Fruit fly (Drosophila melanogaster) whole organism, embryonic: ENCODE measurements around the gene CG17207.
A peak's percentile ranks its signal among the peaks of the same experiment; 100 is the strongest.

Source experiments
- ATbp ChIP-seq: fragments of 200-800 bp; sonication (Bioruptor generic); optimal IDR thresholded peaks from 2 replicates; lab custom pipeline; 2017; ENCODE audit warnings: missing biosample characterization, mild to moderate bottlenecking, missing genetic modification characterization, missing genetic modification reagents
- Aef1 ChIP-seq: fragments of 200-800 bp; sonication (Bioruptor generic); IDR thresholded peaks from 3 replicates; pipeline ENCODE4 v1.3.6; 2022; ENCODE audit warnings: missing biosample characterization, missing genetic modification characterization
- Awh ChIP-seq: fragments of 200-800 bp; sonication (Bioruptor generic); IDR thresholded peaks from 2 replicates; pipeline ENCODE4, ENCODE4 v1.3.6; 2022; ENCODE audit warnings: missing biosample characterization, missing genetic modification characterization
- CG11456 ChIP-seq: fragments of 200-800 bp; sonication (Bioruptor generic); IDR thresholded peaks from 3 replicates; pipeline ENCODE4 v1.3.6; 2022; ENCODE audit warnings: missing biosample characterization, missing genetic modification characterization
- CG12299 ChIP-seq: fragments of 200-800 bp; sonication (Bioruptor generic); optimal IDR thresholded peaks from 2 replicates; lab custom pipeline; 2018; ENCODE audit warnings: missing biosample characterization, mild to moderate bottlenecking, missing genetic modification characterization
- CG12659 ChIP-seq: fragments of 200-800 bp; sonication (Bioruptor generic); optimal IDR thresholded peaks from 3 replicates; lab custom pipeline; 2017; ENCODE audit warnings: mild to moderate bottlenecking, missing biosample characterization, missing genetic modification reagents, missing genetic modification characterization
- CG13287 ChIP-seq: fragments of 200-800 bp; sonication (Bioruptor generic); IDR thresholded peaks from 2 replicates; pipeline ENCODE4 v1.3.6; 2022; ENCODE audit warnings: missing biosample characterization, missing genetic modification characterization; ENCODE audit not compliant: partially characterized antibody
- CG13296 ChIP-seq: fragments of 200-800 bp; sonication (Bioruptor generic); optimal IDR thresholded peaks from 3 replicates; lab custom pipeline; 2018; ENCODE audit warnings: missing biosample characterization, mild to moderate bottlenecking, missing genetic modification characterization
- CG33557 ChIP-seq: fragments of 200-800 bp; sonication (Bioruptor generic); optimal IDR thresholded peaks from 2 replicates; lab custom pipeline; 2019; ENCODE audit warnings: missing biosample characterization, mild to moderate bottlenecking, missing genetic modification characterization, moderate library complexity
- CG42726 ChIP-seq: fragments of 200-800 bp; sonication (Bioruptor generic); IDR thresholded peaks from 2 replicates; pipeline ENCODE4 v1.3.6; 2022; ENCODE audit warnings: missing biosample characterization, missing genetic modification characterization; ENCODE audit not compliant: partially characterized antibody
- CG4360 ChIP-seq: fragments of 200-800 bp; sonication (Bioruptor generic); IDR thresholded peaks from 2 replicates; pipeline ENCODE4 v1.3.6; 2022; ENCODE audit warnings: missing biosample characterization, missing genetic modification characterization
- CG5245 ChIP-seq: fragments of 200-800 bp; sonication (Bioruptor generic); optimal IDR thresholded peaks from 3 replicates; lab custom pipeline; 2016; ENCODE audit warnings: missing biosample characterization, missing genetic modification characterization
- Camta ChIP-seq: fragments of 200-800 bp; sonication (Bioruptor generic); optimal IDR thresholded peaks from 2 replicates; lab custom pipeline; 2016; ENCODE audit warnings: missing biosample characterization, missing genetic modification characterization
- Dad ChIP-seq: fragments of 200-800 bp; sonication (Bioruptor generic); optimal IDR thresholded peaks from 3 replicates; lab custom pipeline; 2016; ENCODE audit warnings: missing biosample characterization, missing genetic modification characterization
- Dll ChIP-seq: fragments of 200-800 bp; sonication (Bioruptor generic); IDR thresholded peaks from 4 replicates; pipeline ENCODE4 v1.3.6; 2022; ENCODE audit warnings: missing biosample characterization, missing genetic modification characterization; ENCODE audit not compliant: partially characterized antibody
- Ets65A ChIP-seq: fragments of 200-800 bp; sonication (Bioruptor generic); peaks from one replicate; lab custom pipeline; 2016; ENCODE audit warnings: missing biosample characterization, missing genetic modification characterization
- GATAe ChIP-seq: fragments of 200-800 bp; sonication (Bioruptor generic); conservative IDR thresholded peaks from 2 replicates; pipeline ENCODE4 v1.3.6; 2022; ENCODE audit warnings: missing biosample characterization, missing genetic modification characterization
- HLHmδ ChIP-seq: fragments of 200-800 bp; sonication (Bioruptor generic); optimal IDR thresholded peaks from 2 replicates; lab custom pipeline; 2018; ENCODE audit warnings: missing biosample characterization, mild to moderate bottlenecking, missing genetic modification characterization, moderate library complexity
- HmgZ ChIP-seq: fragments of 200-800 bp; sonication (Bioruptor generic); optimal IDR thresholded peaks from 2 replicates; lab custom pipeline; 2018; ENCODE audit warnings: missing biosample characterization, mild to moderate bottlenecking, missing genetic modification characterization
- Kr ChIP-seq: fragments of 200-800 bp; sonication (Bioruptor generic); optimal IDR thresholded peaks from 2 replicates; lab custom pipeline; 2017; ENCODE audit warnings: missing biosample characterization, mild to moderate bottlenecking, missing genetic modification characterization
- Med ChIP-seq: fragments of 200-800 bp; sonication (Bioruptor generic); peaks from one replicate; lab custom pipeline; 2016; ENCODE audit warnings: missing biosample characterization, missing genetic modification characterization, mild to moderate bottlenecking, inconsistent platforms, moderate library complexity
- Mes4 ChIP-seq: fragments of 200-800 bp; sonication (Bioruptor generic); optimal IDR thresholded peaks from 2 replicates; lab custom pipeline; 2016; ENCODE audit warnings: missing biosample characterization, missing genetic modification characterization
- Neu2 ChIP-seq: fragments of 200-800 bp; sonication (Bioruptor generic); optimal IDR thresholded peaks from 3 replicates; lab custom pipeline; 2016; ENCODE audit warnings: missing biosample characterization, missing genetic modification characterization, borderline replicate concordance
- Nf-YB ChIP-seq: fragments of 200-800 bp; sonication (Bioruptor generic); optimal IDR thresholded peaks from 3 replicates; lab custom pipeline; 2019; ENCODE audit warnings: missing biosample characterization, mild to moderate bottlenecking, missing genetic modification characterization, moderate library complexity
- Oli ChIP-seq: fragments of 200-800 bp; sonication (Bioruptor generic); optimal IDR thresholded peaks from 2 replicates; lab custom pipeline; 2018; ENCODE audit warnings: missing biosample characterization, mild to moderate bottlenecking, missing genetic modification characterization, moderate library complexity
- Opbp ChIP-seq: fragments of 200-800 bp; sonication (Bioruptor generic); IDR thresholded peaks from 3 replicates; pipeline ENCODE4 v1.3.6; 2022; ENCODE audit warnings: missing biosample characterization, missing genetic modification characterization; ENCODE audit not compliant: partially characterized antibody
- Stat92E ChIP-seq, 3 experiments: fragments of >200 bp in 2 of 3; fragments of 200-800 bp in 1 of 3; sonication (Bioruptor generic) in 1 of 3; optimal IDR thresholded peaks; 2 replicates each; lab custom pipeline; 2017 to 2019; ENCODE audit warnings: missing biosample characterization in 3 of 3, missing genetic modification characterization in 3 of 3, mild to moderate bottlenecking in 1 of 3, moderate library complexity in 1 of 3
- TFAM ChIP-seq: fragments of 200-800 bp; sonication (Bioruptor generic); optimal IDR thresholded peaks from 2 replicates; lab custom pipeline; 2017; ENCODE audit warnings: missing biosample characterization, missing genetic modification characterization, inconsistent platforms
- cas ChIP-seq: fragments of 200-800 bp; sonication (Bioruptor generic); IDR thresholded peaks from 2 replicates; pipeline ENCODE4 v1.3.6; 2022; ENCODE audit warnings: missing biosample characterization, missing genetic modification characterization
- cg ChIP-seq: fragments of 200-800 bp; sonication (Bioruptor generic); optimal IDR thresholded peaks from 3 replicates; lab custom pipeline; 2019; ENCODE audit warnings: missing biosample characterization, mild to moderate bottlenecking, missing genetic modification characterization, moderate library complexity
- chm ChIP-seq: fragments of 200-800 bp; sonication (Bioruptor generic); IDR thresholded peaks from 2 replicates; pipeline ENCODE4 v1.3.6; 2022; ENCODE audit warnings: missing biosample characterization, missing genetic modification characterization
- danr ChIP-seq: fragments of 200-800 bp; sonication (Bioruptor generic); IDR thresholded peaks from 2 replicates; pipeline ENCODE4 v1.3.6; 2022; ENCODE audit warnings: missing biosample characterization, missing genetic modification characterization
- dmrt99B ChIP-seq: fragments of 200-800 bp; sonication (Bioruptor generic); optimal IDR thresholded peaks from 2 replicates; lab custom pipeline; 2018; ENCODE audit warnings: missing biosample characterization, mild to moderate bottlenecking, missing genetic modification characterization, moderate library complexity
- ewg ChIP-seq: fragments of 200-800 bp; sonication (Bioruptor generic); optimal IDR thresholded peaks from 3 replicates; lab custom pipeline; 2017; ENCODE audit warnings: mild to moderate bottlenecking, missing biosample characterization, missing genetic modification reagents, missing genetic modification characterization
- gce ChIP-seq: fragments of 200-800 bp; sonication (Bioruptor generic); IDR thresholded peaks from 3 replicates; pipeline ENCODE4 v1.3.6; 2022; ENCODE audit warnings: missing biosample characterization, missing genetic modification characterization
- lov ChIP-seq, 2 experiments: fragments of 200-800 bp in 1 of 2; fragments of >200 bp in 1 of 2; sonication (Bioruptor generic) in 1 of 2; IDR thresholded peaks in 1 of 2; optimal IDR thresholded peaks in 1 of 2; 2 replicates in 1 of 2; 3 replicates in 1 of 2; pipeline versions ENCODE4 v1.3.6 to Lab custom; 2017 to 2022; ENCODE audit warnings: missing biosample characterization in 1 of 2, missing genetic modification characterization in 1 of 2
- nau ChIP-seq: fragments of 200-800 bp; sonication (Bioruptor generic); optimal IDR thresholded peaks from 3 replicates; lab custom pipeline; 2017; ENCODE audit warnings: missing biosample characterization, mild to moderate bottlenecking, missing genetic modification characterization, missing genetic modification reagents
- nmo ChIP-seq: fragments of 200-800 bp; sonication (Bioruptor generic); optimal IDR thresholded peaks from 2 replicates; lab custom pipeline; 2018; ENCODE audit warnings: missing biosample characterization, mild to moderate bottlenecking, missing genetic modification characterization, moderate library complexity
- org-1 ChIP-seq: fragments of 200-800 bp; sonication (Bioruptor generic); optimal IDR thresholded peaks from 2 replicates; lab custom pipeline; 2017; ENCODE audit warnings: missing biosample characterization, missing genetic modification characterization
- sd ChIP-seq: fragments of 200-800 bp; sonication (Bioruptor generic); optimal IDR thresholded peaks from 3 replicates; lab custom pipeline; 2018; ENCODE audit warnings: missing biosample characterization, mild to moderate bottlenecking, missing genetic modification characterization, moderate library complexity
- sens ChIP-seq: fragments of 200-800 bp; sonication (Bioruptor generic); peaks from one replicate; lab custom pipeline; 2016; ENCODE audit warnings: missing biosample characterization, missing genetic modification characterization
- shn ChIP-seq: fragments of 200-800 bp; sonication (Bioruptor generic); optimal IDR thresholded peaks from 3 replicates; lab custom pipeline; 2016; ENCODE audit warnings: missing biosample characterization, missing genetic modification characterization
- sima ChIP-seq: fragments of 200-800 bp; sonication (Bioruptor generic); optimal IDR thresholded peaks from 2 replicates; lab custom pipeline; 2016; ENCODE audit warnings: missing biosample characterization, missing genetic modification characterization
- sisA ChIP-seq: fragments of 200-800 bp; sonication (Bioruptor generic); IDR thresholded peaks from 2 replicates; pipeline ENCODE4 v1.3.6; 2022; ENCODE audit warnings: missing biosample characterization, missing genetic modification characterization
- stc ChIP-seq: fragments of 200-800 bp; sonication (Bioruptor generic); IDR thresholded peaks from 2 replicates; pipeline ENCODE4 v1.3.6; 2022; ENCODE audit warnings: missing biosample characterization, missing genetic modification characterization
- tll ChIP-seq, 2 experiments: fragments of 200-800 bp in 1 of 2; fragments of >200 bp in 1 of 2; sonication (Bioruptor generic) in 1 of 2; optimal IDR thresholded peaks; 2 replicates each; lab custom pipeline; 2017 to 2019; ENCODE audit warnings: missing biosample characterization in 2 of 2, missing genetic modification characterization in 2 of 2, mild to moderate bottlenecking in 1 of 2, moderate library complexity in 1 of 2
- usp ChIP-seq: fragments of >200 bp; optimal IDR thresholded peaks from 2 replicates; lab custom pipeline; 2017; ENCODE audit warnings: missing biosample characterization, missing genetic modification characterization
- vnd ChIP-seq: fragments of 200-800 bp; sonication (Bioruptor generic); IDR thresholded peaks from 3 replicates; pipeline ENCODE4 v1.3.6; 2022; ENCODE audit warnings: missing biosample characterization, missing genetic modification characterization; ENCODE audit not compliant: partially characterized antibody

The CG17207 gene

DNA sequence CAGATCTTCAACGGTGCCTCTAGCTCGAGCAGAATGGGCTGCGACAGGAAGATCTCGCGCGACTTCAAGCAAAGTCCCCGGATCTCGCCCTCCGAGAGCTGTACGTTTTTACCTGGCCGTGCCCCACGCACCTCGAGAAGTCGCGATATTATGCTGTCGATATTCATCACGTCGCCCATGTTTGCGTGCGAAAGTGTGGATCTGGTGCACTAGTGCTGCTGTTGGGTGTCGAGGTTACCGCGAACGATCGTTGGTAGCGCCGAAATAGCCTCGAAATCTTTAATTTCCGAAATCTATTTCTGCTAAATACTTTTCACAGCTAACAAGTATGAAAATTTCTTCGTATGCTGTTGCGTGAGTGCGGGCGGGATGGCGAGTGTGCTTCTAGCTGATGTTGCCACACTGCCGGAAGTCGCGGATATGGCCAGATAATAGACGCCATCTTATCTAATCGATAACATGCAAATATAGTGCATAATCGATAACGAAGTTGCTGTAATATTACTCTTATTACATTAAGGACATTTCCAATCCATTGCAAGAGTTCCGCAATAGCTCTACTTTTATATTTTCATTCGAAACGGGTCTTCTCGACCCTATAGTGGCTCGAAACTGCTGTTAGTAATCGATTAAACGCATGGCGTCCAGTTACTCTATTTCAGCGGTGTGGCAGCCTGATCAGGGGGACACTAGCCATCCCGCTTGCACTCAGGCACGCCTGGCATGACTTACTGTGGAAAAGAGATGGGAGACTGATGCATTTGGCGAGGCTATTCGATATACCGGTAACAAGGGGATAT lies 13.2 kb downstream of the CG17207 start, which contains the start of gene Pp1-87B (continued):
- no peak; the same call in 1 of the 2 replicates for TF ChIP-seq CG42726 (GFP tag; lab: Robert Waterston, UW)
- TF ChIP-seq TFAM (GFP tag; lab: Kevin White, UChicago) = no peak
- TF ChIP-seq Neu2 (GFP tag; lab: Kevin White, UChicago) = no peak
- TF ChIP-seq Kr (GFP tag; lab: Kevin White, UChicago) = no peak
- no peak for TF ChIP-seq nau (GFP tag; lab: Kevin White, UChicago)
- no peak for TF ChIP-seq CG13287 (GFP tag; lab: Robert Waterston, UW)
- TF ChIP-seq CG12299 (tag; lab: Kevin White, UChicago) = no peak
- TF ChIP-seq cg = no peak
- TF ChIP-seq stc (GFP tag; lab: Robert Waterston, UW) = no peak
- TF ChIP-seq CG13296 (GFP tag; lab: Kevin White, UChicago) = no peak
- TF ChIP-seq sisA (GFP tag; lab: Robert Waterston, UW) = no peak
- no peak for TF ChIP-seq CG5245 (GFP tag; lab: Kevin White, UChicago)
- no peak for TF ChIP-seq Mes4
- TF ChIP-seq dmrt99B (tag; lab: Kevin White, UChicago) = no peak
- TF ChIP-seq gce (GFP tag; lab: Robert Waterston, UW) = no peak
- TF ChIP-seq sima (GFP tag; lab: Kevin White, UChicago) = no peak
- TF ChIP-seq lov (optimal IDR thresholded peaks at IDR 0.05; lab: Kevin White, UChicago) = no peak
- TF ChIP-seq lov (GFP tag; IDR thresholded peaks at IDR 0.05; lab: Robert Waterston, UW) = no peak
- TF ChIP-seq Aef1 = no peak
- TF ChIP-seq ATbp (GFP tag; lab: Kevin White, UChicago) = no peak
- TF ChIP-seq Awh (GFP tag; lab: Robert Waterston, UW) = no peak
- no peak for TF ChIP-seq CG33557 (GFP tag; lab: Kevin White, UChicago)
- no peak for TF ChIP-seq ewg (GFP tag; lab: Kevin White, UChicago)
- no peak for TF ChIP-seq sd (tag; lab: Kevin White, UChicago)
- peak; percentile 26 for TF ChIP-seq shn (GFP tag; lab: Kevin White, UChicago)
- TF ChIP-seq Dll = 0 out of 4 replicates have a peak, but pooled peaks have one; percentile 23
- no peak for TF ChIP-seq CG11456 (GFP tag; lab: Robert Waterston, UW)
- peak; percentile 13 for TF ChIP-seq Camta (GFP tag; lab: Kevin White, UChicago)
- TF ChIP-seq sens = no peak
- peak; percentile 72 for TF ChIP-seq nmo
- TF ChIP-seq chm (GFP tag; lab: Robert Waterston, UW) = 0 out of 2 replicates have a peak, but pooled peaks have one; percentile 52
- no peak for TF ChIP-seq CG4360 (GFP tag; lab: Robert Waterston, UW)
- no peak for TF ChIP-seq usp
- peak; percentile 37 for TF ChIP-seq HmgZ (tag; lab: Kevin White, UChicago)
- TF ChIP-seq Dad (GFP tag; lab: Kevin White, UChicago) = no peak
- no peak for TF ChIP-seq danr (GFP tag; lab: Robert Waterston, UW)
- no peak for TF ChIP-seq GATAe
- TF ChIP-seq Med (GFP tag; lab: Kevin White, UChicago) = peak; percentile 76
- TF ChIP-seq HLHmδ (GFP tag; lab: Kevin White, UChicago) = peak; percentile 61
- TF ChIP-seq Stat92E (GFP tag; optimal IDR thresholded peaks at IDR 0.05; lab: Kevin White, UChicago) = peak in 1 of 3 experiments; percentile 16
- TF ChIP-seq CG12659 (GFP tag; lab: Kevin White, UChicago) = peak; percentile 87
- TF ChIP-seq Ets65A (GFP tag; lab: Kevin White, UChicago) = peak; percentile 89
- TF ChIP-seq vnd = peak; percentile 56; the same call in 2 of the 3 replicates
- TF ChIP-seq org-1 (GFP tag; lab: Kevin White, UChicago) = no peak
- no peak for TF ChIP-seq cas (GFP tag; lab: Robert Waterston, UW)
- no peak for TF ChIP-seq Opbp (GFP tag; lab: Robert Waterston, UW)
- TF ChIP-seq Oli (tag; lab: Kevin White, UChicago) = no peak
- peak; percentile 13 for TF ChIP-seq Nf-YB
- peak; percentile 40 to 98 for TF ChIP-seq tll (GFP tag; optimal IDR thresholded peaks at IDR 0.05; lab: Kevin White, UChicago)
